Fruit fly (Drosophila melanogaster) whole organism, embryonic: Measurements from ENCODE around the gene Fbw5.

Experiments
- Atf-2 ChIP-seq: fragments of 200-800 bp; sonication (Bioruptor generic); optimal IDR thresholded peaks from 2 replicates; lab custom pipeline; 2016; ENCODE audit warnings: missing biosample characterization, missing genetic modification characterization
- Awh ChIP-seq: fragments of 200-800 bp; sonication (Bioruptor generic); IDR thresholded peaks from 2 replicates; pipeline ENCODE4, ENCODE4 v1.3.6; 2022; ENCODE audit warnings: missing biosample characterization, missing genetic modification characterization
- CG10654 ChIP-seq: fragments of 200-800 bp; sonication (Bioruptor generic); optimal IDR thresholded peaks from 2 replicates; lab custom pipeline; 2016; ENCODE audit warnings: missing biosample characterization, missing genetic modification characterization
- CG12769 ChIP-seq: fragments of 200-800 bp; sonication (Bioruptor generic); optimal IDR thresholded peaks from 2 replicates; lab custom pipeline; 2019; ENCODE audit warnings: missing biosample characterization, mild to moderate bottlenecking, missing genetic modification characterization, moderate library complexity
- CG14667 ChIP-seq: fragments of 200-800 bp; sonication (Bioruptor generic); IDR thresholded peaks from 2 replicates; pipeline ENCODE4 v1.3.6; 2022; ENCODE audit warnings: missing biosample characterization, missing genetic modification characterization
- CG16779 ChIP-seq: fragments of 200-800 bp; sonication (Bioruptor generic); IDR thresholded peaks from 2 replicates; pipeline ENCODE4 v1.3.6; 2022; ENCODE audit warnings: missing biosample characterization, missing genetic modification characterization
- CG17802 ChIP-seq: fragments of 200-800 bp; sonication (Bioruptor generic); optimal IDR thresholded peaks from 2 replicates; lab custom pipeline; 2018; ENCODE audit warnings: missing biosample characterization, mild to moderate bottlenecking, missing genetic modification characterization, moderate library complexity
- CG1792 ChIP-seq: fragments of 200-800 bp; sonication (Bioruptor generic); optimal IDR thresholded peaks from 2 replicates; lab custom pipeline; 2016; ENCODE audit warnings: missing biosample characterization, missing genetic modification characterization
- CG18764 ChIP-seq: fragments of 200-800 bp; sonication (Bioruptor generic); optimal IDR thresholded peaks from 3 replicates; lab custom pipeline; 2016; ENCODE audit warnings: missing biosample characterization, missing genetic modification characterization
- CG2116 ChIP-seq: fragments of 200-800 bp; sonication (Bioruptor generic); optimal IDR thresholded peaks from 3 replicates; lab custom pipeline; 2018; ENCODE audit warnings: missing biosample characterization, mild to moderate bottlenecking, missing genetic modification characterization
- CG3847 ChIP-seq: fragments of 200-800 bp; sonication (Bioruptor generic); IDR thresholded peaks from 2 replicates; pipeline ENCODE4 v1.3.6; 2022; ENCODE audit warnings: missing biosample characterization, missing genetic modification characterization
- CG3995 ChIP-seq: fragments of 200-800 bp; sonication (Bioruptor generic); optimal IDR thresholded peaks from 3 replicates; lab custom pipeline; 2016; ENCODE audit warnings: missing biosample characterization, missing genetic modification characterization
- CG4820 ChIP-seq: fragments of 200-800 bp; sonication (Bioruptor generic); optimal IDR thresholded peaks from 3 replicates; lab custom pipeline; 2016; ENCODE audit warnings: missing biosample characterization, missing genetic modification characterization
- CG7271 ChIP-seq: fragments of 200-800 bp; sonication (Bioruptor generic); optimal IDR thresholded peaks from 2 replicates; lab custom pipeline; 2018; ENCODE audit warnings: missing biosample characterization, mild to moderate bottlenecking, missing genetic modification characterization, moderate library complexity
- CG7372 ChIP-seq: fragments of 200-800 bp; sonication (Bioruptor generic); IDR thresholded peaks from 2 replicates; pipeline ENCODE4 v1.3.6; 2022; ENCODE audit warnings: missing biosample characterization, missing genetic modification characterization
- CG7839 ChIP-seq: fragments of 200-800 bp; sonication (Bioruptor generic); optimal IDR thresholded peaks from 3 replicates; lab custom pipeline; 2018; ENCODE audit warnings: missing biosample characterization, mild to moderate bottlenecking, missing genetic modification characterization, moderate library complexity
- CG8089 ChIP-seq: fragments of 200-800 bp; sonication (Bioruptor generic); optimal IDR thresholded peaks from 3 replicates; lab custom pipeline; 2016; ENCODE audit warnings: missing biosample characterization, missing genetic modification characterization
- CG9932 ChIP-seq: fragments of 200-800 bp; sonication (Bioruptor generic); IDR thresholded peaks from 2 replicates; pipeline ENCODE4 v1.3.6; 2022; ENCODE audit warnings: missing biosample characterization, missing genetic modification characterization
- D19B ChIP-seq: fragments of 200-800 bp; sonication (Bioruptor generic); optimal IDR thresholded peaks from 2 replicates; lab custom pipeline; 2017; ENCODE audit warnings: missing biosample characterization, mild to moderate bottlenecking, missing genetic modification characterization
- Dek ChIP-seq: fragments of 200-800 bp; sonication (Bioruptor generic); optimal IDR thresholded peaks from 3 replicates; lab custom pipeline; 2019; ENCODE audit warnings: missing biosample characterization, mild to moderate bottlenecking, missing genetic modification characterization, moderate library complexity
- Dp ChIP-seq: fragments of 200-800 bp; sonication (Bioruptor generic); optimal IDR thresholded peaks from 2 replicates; lab custom pipeline; 2018; ENCODE audit warnings: missing biosample characterization, mild to moderate bottlenecking, missing genetic modification characterization, moderate library complexity
- Drgx ChIP-seq: fragments of 200-800 bp; sonication (Bioruptor generic); IDR thresholded peaks from 2 replicates; pipeline ENCODE4 v1.3.6; 2022; ENCODE audit warnings: missing biosample characterization, missing genetic modification characterization
- H2.0 ChIP-seq: fragments of 200-800 bp; sonication (Bioruptor generic); IDR thresholded peaks from 2 replicates; pipeline ENCODE4 v1.3.6; 2022; ENCODE audit warnings: missing biosample characterization, missing genetic modification characterization
- MESR4 ChIP-seq: fragments of 200-800 bp; sonication (Bioruptor generic); optimal IDR thresholded peaks from 2 replicates; lab custom pipeline; 2018; ENCODE audit warnings: missing biosample characterization, mild to moderate bottlenecking, missing genetic modification characterization, moderate library complexity
- Myb ChIP-seq: fragments of 200-800 bp; sonication (Bioruptor generic); optimal IDR thresholded peaks from 2 replicates; lab custom pipeline; 2016; ENCODE audit warnings: missing biosample characterization, missing genetic modification characterization
- Oli ChIP-seq: fragments of 200-800 bp; sonication (Bioruptor generic); optimal IDR thresholded peaks from 2 replicates; lab custom pipeline; 2018; ENCODE audit warnings: missing biosample characterization, mild to moderate bottlenecking, missing genetic modification characterization, moderate library complexity
- Scr ChIP-seq: fragments of 200-800 bp; sonication (Bioruptor generic); IDR thresholded peaks from 2 replicates; pipeline ENCODE4 v1.3.6; 2022; ENCODE audit warnings: missing biosample characterization, missing genetic modification characterization; ENCODE audit not compliant: partially characterized antibody
- Side ChIP-seq: fragments of 200-800 bp; sonication (Bioruptor generic); optimal IDR thresholded peaks from 2 replicates; lab custom pipeline; 2016; ENCODE audit warnings: missing biosample characterization, missing genetic modification characterization
- Sin3A ChIP-seq: fragments of >200 bp; optimal IDR thresholded peaks from 2 replicates; lab custom pipeline; 2018
- bigmax ChIP-seq: fragments of 200-800 bp; sonication (Bioruptor generic); optimal IDR thresholded peaks from 2 replicates; lab custom pipeline; 2018; ENCODE audit warnings: missing biosample characterization, mild to moderate bottlenecking, missing genetic modification characterization
- ci ChIP-seq: fragments of 200-800 bp; sonication (Bioruptor generic); IDR thresholded peaks from 3 replicates; pipeline ENCODE4 v1.3.6; 2022; ENCODE audit warnings: missing biosample characterization, missing genetic modification characterization
- corto ChIP-seq: fragments of 200-800 bp; sonication (Bioruptor generic); optimal IDR thresholded peaks from 2 replicates; lab custom pipeline; 2016; ENCODE audit warnings: missing biosample characterization, mild to moderate bottlenecking, missing genetic modification characterization, moderate library complexity
- croc ChIP-seq: fragments of 200-800 bp; sonication (Bioruptor generic); conservative IDR thresholded peaks from 3 replicates; pipeline ENCODE4 v1.3.6; 2022; ENCODE audit warnings: missing biosample characterization, missing genetic modification characterization
- dmrt11E ChIP-seq: fragments of 200-800 bp; sonication (Bioruptor generic); optimal IDR thresholded peaks from 3 replicates; lab custom pipeline; 2018; ENCODE audit warnings: missing biosample characterization, mild to moderate bottlenecking, missing genetic modification characterization, moderate library complexity
- dpn ChIP-seq, 2 experiments: fragments of 200-800 bp; sonication (Bioruptor generic); optimal IDR thresholded peaks; 3 replicates each; lab custom pipeline; 2016; ENCODE audit warnings: missing biosample characterization in 2 of 2, missing genetic modification characterization in 2 of 2
- eyg ChIP-seq: fragments of 200-800 bp; sonication (Bioruptor generic); optimal IDR thresholded peaks from 3 replicates; lab custom pipeline; 2016; ENCODE audit warnings: missing biosample characterization, missing genetic modification characterization
- fu2 ChIP-seq: fragments of 200-800 bp; sonication (Bioruptor generic); optimal IDR thresholded peaks from 2 replicates; lab custom pipeline; 2016; ENCODE audit warnings: missing biosample characterization, missing genetic modification characterization
- gce ChIP-seq: fragments of 200-800 bp; sonication (Bioruptor generic); IDR thresholded peaks from 3 replicates; pipeline ENCODE4 v1.3.6; 2022; ENCODE audit warnings: missing biosample characterization, missing genetic modification characterization
- gsb-n ChIP-seq: fragments of 200-800 bp; sonication (Bioruptor generic); optimal IDR thresholded peaks from 3 replicates; lab custom pipeline; 2018; ENCODE audit warnings: missing biosample characterization, mild to moderate bottlenecking, missing genetic modification characterization
- hkb ChIP-seq, 2 experiments: fragments of 200-800 bp in 1 of 2; fragments of >200 bp in 1 of 2; sonication (Bioruptor generic) in 1 of 2; IDR thresholded peaks in 1 of 2; optimal IDR thresholded peaks in 1 of 2; 2 replicates each; pipeline versions ENCODE4 v1.3.6 to Lab custom; 2017 to 2022; ENCODE audit warnings: missing biosample characterization in 1 of 2, missing genetic modification characterization in 1 of 2
- ind ChIP-seq: fragments of 200-800 bp; sonication (Bioruptor generic); optimal IDR thresholded peaks from 3 replicates; lab custom pipeline; 2016; ENCODE audit warnings: missing biosample characterization, missing genetic modification characterization
- mld ChIP-seq: fragments of 200-800 bp; sonication (Bioruptor generic); IDR thresholded peaks from 3 replicates; pipeline ENCODE4 v1.3.6; 2022; ENCODE audit warnings: missing biosample characterization, missing genetic modification characterization; ENCODE audit not compliant: partially characterized antibody
- p53 ChIP-seq: fragments of 200-800 bp; sonication (Bioruptor generic); optimal IDR thresholded peaks from 2 replicates; lab custom pipeline; 2016; ENCODE audit warnings: missing biosample characterization, missing genetic modification characterization
- pan ChIP-seq, 4 experiments: fragments of >200 bp in 3 of 4; fragments of 200-800 bp in 1 of 4; sonication (Bioruptor generic) in 1 of 4; optimal IDR thresholded peaks in 3 of 4; IDR thresholded peaks in 1 of 4; 2 replicates each; pipeline versions ENCODE4 v1.3.6 to Lab custom; 2017 to 2022; ENCODE audit warnings: missing biosample characterization in 2 of 4, missing genetic modification characterization in 2 of 4, mixed read lengths in 1 of 4
- pfk ChIP-seq: fragments of 200-800 bp; sonication (Bioruptor generic); optimal IDR thresholded peaks from 2 replicates; lab custom pipeline; 2018; ENCODE audit warnings: missing biosample characterization, mild to moderate bottlenecking, missing genetic modification characterization, moderate library complexity
- pros ChIP-seq: fragments of 200-800 bp; sonication (Bioruptor generic); optimal IDR thresholded peaks from 3 replicates; lab custom pipeline; 2019; ENCODE audit warnings: missing biosample characterization, mild to moderate bottlenecking, missing genetic modification characterization, moderate library complexity
- schlank ChIP-seq: fragments of 200-800 bp; sonication (Bioruptor generic); optimal IDR thresholded peaks from 2 replicates; lab custom pipeline; 2018; ENCODE audit warnings: missing biosample characterization, mild to moderate bottlenecking, missing genetic modification characterization
- sob ChIP-seq: fragments of 200-800 bp; sonication (Bioruptor generic); IDR thresholded peaks from 2 replicates; pipeline ENCODE4 v1.3.6; 2022; ENCODE audit warnings: missing biosample characterization, missing genetic modification characterization
- tap ChIP-seq: fragments of 200-800 bp; optimal IDR thresholded peaks from 3 replicates; lab custom pipeline; 2019; ENCODE audit warnings: missing biosample characterization, mild to moderate bottlenecking, missing genetic modification characterization, moderate library complexity
- wdn ChIP-seq: fragments of 200-800 bp; sonication (Bioruptor generic); IDR thresholded peaks from 2 replicates; pipeline ENCODE4 v1.3.6; 2022; ENCODE audit warnings: missing biosample characterization, missing genetic modification characterization
- zen2 ChIP-seq: fragments of 200-800 bp; sonication (Bioruptor generic); IDR thresholded peaks from 3 replicates; pipeline ENCODE4 v1.3.6; 2022; ENCODE audit warnings: missing biosample characterization, missing genetic modification characterization; ENCODE audit not compliant: partially characterized antibody

Fbw5 gene

dm6 chr2L:6050575-6050974 is 15.2 kb downstream of the Fbw5 start, which contains the start of gene CG9135 (continued):
- TF ChIP-seq bigmax (GFP tag; lab: Kevin White, UChicago) (peak; percentile 88), eyg (GFP tag; lab: Kevin White, UChicago) (no peak), pfk (no peak), CG8089 (no peak), pros (GFP tag; lab: Kevin White, UChicago) (no peak), Awh (GFP tag; lab: Robert Waterston, UW) (no peak), Dek (tag; lab: Kevin White, UChicago) (peak; percentile 35), Myb (GFP tag; lab: Kevin White, UChicago) (peak; percentile 20), D19B (GFP tag; lab: Kevin White, UChicago) (no peak), gsb-n (tag; lab: Kevin White, UChicago) (no peak), p53 (GFP tag; lab: Kevin White, UChicago) (no peak), zen2 (peak; percentile 99), mld (GFP tag; lab: Robert Waterston, UW) (peak; percentile 99), MESR4 (GFP tag; lab: Kevin White, UChicago) (peak; percentile 32), H2.0 (GFP tag; lab: Robert Waterston, UW) (no peak), sob (GFP tag; lab: Robert Waterston, UW) (peak; percentile 50; the same call in 1 of the 2 replicates), Drgx (no peak), CG16779 (no peak), Oli (tag; lab: Kevin White, UChicago) (no peak), gce (GFP tag; lab: Robert Waterston, UW) (no peak), CG1792 (GFP tag; lab: Kevin White, UChicago) (no peak), CG3847 (GFP tag; lab: Robert Waterston, UW) (no peak), Atf-2 (no peak), wdn (GFP tag; lab: Robert Waterston, UW) (no peak), pan (optimal IDR thresholded peaks at IDR 0.05; lab: Kevin White, UChicago) (no peak), pan (GFP tag; optimal IDR thresholded peaks at IDR 0.05 in 1 of 2, IDR thresholded peaks at IDR 0.05 in 1 of 2) (no peak), CG17802 (peak; percentile 83), CG2116 (GFP tag; lab: Kevin White, UChicago) (peak; percentile 93), ci (GFP tag; lab: Robert Waterston, UW) (no peak), Side (GFP tag; lab: Kevin White, UChicago) (no peak), CG9932 (GFP tag; lab: Robert Waterston, UW) (peak; percentile 59; the same call in 1 of the 2 replicates), corto (GFP tag; lab: Kevin White, UChicago) (no peak), CG7271 (tag; lab: Kevin White, UChicago) (no peak), CG7839 (tag; lab: Kevin White, UChicago) (no peak), Dp (peak; percentile 70), Scr (GFP tag; lab: Robert Waterston, UW) (peak; percentile 98), fu2 (GFP tag; lab: Kevin White, UChicago) (no peak), ind (GFP tag; lab: Kevin White, UChicago) (no peak), Sin3A (lab: Kevin White, UChicago) (peak; percentile 42), CG14667 (GFP tag; lab: Robert Waterston, UW) (no peak), CG3995 (GFP tag; lab: Kevin White, UChicago) (peak; percentile 60), dmrt11E (tag; lab: Kevin White, UChicago) (no peak), CG10654 (GFP tag; lab: Kevin White, UChicago) (no peak), croc (GFP tag; lab: Robert Waterston, UW) (no peak), CG7372 (GFP tag; lab: Robert Waterston, UW) (no peak), schlank (tag; lab: Kevin White, UChicago) (no peak), CG12769 (tag; lab: Kevin White, UChicago) (no peak), CG18764 (GFP tag; lab: Kevin White, UChicago) (no peak), CG4820 (GFP tag; lab: Kevin White, UChicago) (no peak), tap (no peak), dpn (GFP tag; optimal IDR thresholded peaks at IDR 0.05; lab: Kevin White, UChicago) (no peak), hkb (optimal IDR thresholded peaks at IDR 0.05; lab: Kevin White, UChicago) (no peak), hkb (GFP tag; IDR thresholded peaks at IDR 0.05; lab: Robert Waterston, UW) (no peak)
